Worm (Caenorhabditis elegans) whole organism, mixed stage, embryonic: ENCODE measurements around the gene cpsf-2.

Experiments
- blmp-1 ChIP-seq: fragments of 150-350 bp; optimal IDR thresholded peaks from 2 replicates; lab custom pipeline; 2014; ENCODE audit warnings: missing biosample characterization, missing genetic modification characterization
- ceh-83 ChIP-seq: fragments of 200-800 bp; sonication (Bioruptor generic); optimal IDR thresholded peaks from 2 replicates; lab custom pipeline; 2018; ENCODE audit warnings: mild to moderate bottlenecking, missing genetic modification characterization, missing compliant biosample characterization
- ces-1 ChIP-seq: fragments of 150-350 bp; optimal IDR thresholded peaks from 2 replicates; lab custom pipeline; 2014; ENCODE audit warnings: missing biosample characterization, missing genetic modification reagents, missing genetic modification characterization
- elt-3 ChIP-seq: fragments of 150-350 bp; optimal IDR thresholded peaks from 2 replicates; lab custom pipeline; 2014; ENCODE audit warnings: missing biosample characterization, missing genetic modification characterization
- ham-2 ChIP-seq: fragments of 200-800 bp; sonication (Bioruptor generic); optimal IDR thresholded peaks from 2 replicates; lab custom pipeline; 2018; ENCODE audit warnings: mild to moderate bottlenecking, missing genetic modification characterization, missing compliant biosample characterization
- lin-13 ChIP-seq: fragments of 150-350 bp; optimal IDR thresholded peaks from 2 replicates; lab custom pipeline; 2014; ENCODE audit warnings: missing biosample characterization, missing genetic modification characterization
- nhr-76 ChIP-seq: sonication (generic microtip); optimal IDR thresholded peaks from 2 replicates; lab custom pipeline; 2017; ENCODE audit warnings: missing biosample characterization, missing genetic modification characterization
- pha-4 ChIP-seq: fragments of 150-350 bp; optimal IDR thresholded peaks from 2 replicates; lab custom pipeline; 2018; ENCODE audit warnings: missing biosample characterization, missing genetic modification reagents, missing genetic modification characterization
- ztf-11 ChIP-seq: fragments of 150-350 bp; optimal IDR thresholded peaks from 2 replicates; lab custom pipeline; 2014; ENCODE audit warnings: missing biosample characterization, missing genetic modification characterization

ce11 chrV:7224947-7225346 lies 46.0 kb downstream of the cpsf-2 start, which contains the start of gene fkb-3:
- TF ChIP-seq pha-4 (no peak), ztf-11 (tag; lab: Kevin White, UChicago) (no peak), ham-2 (no peak), nhr-76 (tag; lab: Kevin White, UChicago) (no peak), lin-13 (tag; lab: Kevin White, UChicago) (no peak), ceh-83 (GFP tag; lab: Kevin White, UChicago) (no peak), ces-1 (GFP tag; lab: Kevin White, UChicago) (no peak), blmp-1 (no peak), elt-3 (tag; lab: Kevin White, UChicago) (no peak)
